Worm (Caenorhabditis elegans) whole organism, early embryonic: ENCODE data around the gene C05B5.5.

Experiments used
- B0310.2 ChIP-seq: sonication (generic microtip); optimal IDR thresholded peaks from 2 replicates; lab custom pipeline; 2016; ENCODE audit warnings: mild to moderate bottlenecking, missing genetic modification characterization, missing compliant biosample characterization
- F13C5.2 ChIP-seq: sonication (generic microtip); optimal IDR thresholded peaks from 2 replicates; lab custom pipeline; 2017; ENCODE audit warnings: mild to moderate bottlenecking, missing genetic modification characterization, inconsistent platforms, missing compliant biosample characterization
- aly-1 ChIP-seq: sonication (generic microtip); optimal IDR thresholded peaks from 2 replicates; lab custom pipeline; 2016; ENCODE audit warnings: missing genetic modification characterization, missing compliant biosample characterization
- ama-1 ChIP-seq: fragments of 150-350 bp; optimal IDR thresholded peaks from 2 replicates; lab custom pipeline; 2014
- ceh-13 ChIP-seq: fragments of 200-800 bp; sonication (Bioruptor generic); optimal IDR thresholded peaks from 2 replicates; lab custom pipeline; 2018; ENCODE audit warnings: mild to moderate bottlenecking, missing genetic modification characterization, missing compliant biosample characterization
- ceh-36 ChIP-seq: sonication (generic microtip); optimal IDR thresholded peaks from 2 replicates; lab custom pipeline; 2016; ENCODE audit warnings: missing genetic modification characterization, inconsistent platforms, missing compliant biosample characterization
- ets-7 ChIP-seq: sonication (generic microtip); optimal IDR thresholded peaks from 2 replicates; lab custom pipeline; 2016; ENCODE audit warnings: missing genotype, missing genetic modification characterization, missing compliant biosample characterization
- flt-1 ChIP-seq: fragments of 200-800 bp; sonication (Bioruptor generic); IDR thresholded peaks from 2 replicates; pipeline ENCODE4 v1.3.6; 2022; ENCODE audit warnings: missing genetic modification characterization, missing compliant biosample characterization
- hmbx-1 ChIP-seq: sonication (generic microtip); optimal IDR thresholded peaks from 2 replicates; lab custom pipeline; 2016; ENCODE audit warnings: mild to moderate bottlenecking, missing genetic modification characterization, missing compliant biosample characterization
- hmg-4 ChIP-seq: fragments of 200-800 bp; sonication (Bioruptor generic); optimal IDR thresholded peaks from 2 replicates; lab custom pipeline; 2018; ENCODE audit warnings: mild to moderate bottlenecking, missing genetic modification characterization, missing compliant biosample characterization
- hnd-1 ChIP-seq: sonication (generic microtip); optimal IDR thresholded peaks from 2 replicates; lab custom pipeline; 2016; ENCODE audit warnings: missing genetic modification characterization, missing compliant biosample characterization
- pes-1 ChIP-seq: fragments of 200-800 bp; sonication (Bioruptor generic); IDR thresholded peaks from 2 replicates; pipeline ENCODE4 v1.3.6; 2022; ENCODE audit warnings: missing genetic modification reagents, missing genetic modification characterization, missing compliant biosample characterization
- scrt-1 ChIP-seq: fragments of 200-800 bp; sonication (Bioruptor generic); IDR thresholded peaks from 2 replicates; pipeline ENCODE4 v1.3.6; 2022; ENCODE audit warnings: missing genetic modification characterization, missing compliant biosample characterization
- sea-1 ChIP-seq: fragments of 200-800 bp; sonication (Bioruptor generic); conservative IDR thresholded peaks from 2 replicates; pipeline ENCODE4 v1.3.6; 2022; ENCODE audit warnings: missing genetic modification characterization, missing compliant biosample characterization
- tbx-11 ChIP-seq: fragments of 200-800 bp; sonication (Bioruptor generic); IDR thresholded peaks from 2 replicates; pipeline ENCODE4 v1.3.6; 2022; ENCODE audit warnings: missing genetic modification characterization, missing compliant biosample characterization
- tbx-37 ChIP-seq: fragments of 200-800 bp; sonication (Bioruptor generic); conservative IDR thresholded peaks from 2 replicates; pipeline ENCODE4 v1.3.6; 2022; ENCODE audit warnings: missing genetic modification reagents, missing genetic modification characterization, missing compliant biosample characterization
- tra-4 ChIP-seq: sonication (generic microtip); optimal IDR thresholded peaks from 2 replicates; lab custom pipeline; 2017; ENCODE audit warnings: missing genetic modification characterization, missing compliant biosample characterization

Gene C05B5.5

DNA sequence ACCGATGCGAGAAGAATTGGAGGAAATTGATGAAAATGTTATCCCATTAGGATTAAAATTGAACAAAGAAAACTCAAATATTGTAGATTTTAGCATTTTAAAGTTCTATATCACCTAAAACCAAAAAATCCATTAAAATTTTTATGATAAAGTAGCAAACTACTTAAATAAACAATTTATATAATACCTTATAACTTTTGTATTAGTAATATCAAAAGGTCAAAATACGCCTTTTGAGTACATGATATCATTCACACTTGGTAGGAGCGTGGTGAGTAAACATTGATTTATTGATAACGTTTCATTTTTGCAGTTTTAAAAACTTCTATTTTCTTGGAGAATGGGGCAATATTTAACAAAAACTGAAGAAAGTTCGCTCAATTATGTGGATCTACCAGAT, at the start of gene C05B5.5:
Gene C05B5.5, plus strand, starts transcription at position 301 of the 400 bp plus-strand sequence.
- TF ChIP-seq ets-7 (tag; lab: Kevin White, UChicago) (no peak), B0310.2 (tag; lab: Kevin White, UChicago) (no peak)

- TF ChIP-seq F13C5.2 (tag; lab: Kevin White, UChicago) (no peak), ama-1 (lab: Kevin White, UChicago) (no peak), hnd-1 (tag; lab: Kevin White, UChicago) (no peak), tbx-37 (GFP tag; lab: Robert Waterston, UW) (no peak), flt-1 (GFP tag; lab: Robert Waterston, UW) (no peak), sea-1 (no peak), tra-4 (no peak), B0310.2 (tag; lab: Kevin White, UChicago) (no peak), hmbx-1 (tag; lab: Kevin White, UChicago) (no peak), pes-1 (GFP tag; lab: Robert Waterston, UW) (no peak), scrt-1 (GFP tag; lab: Robert Waterston, UW) (no peak), hmg-4 (GFP tag; lab: Kevin White, UChicago) (no peak), tbx-11 (no peak), ceh-36 (tag; lab: Kevin White, UChicago) (no peak), aly-1 (no peak), ets-7 (tag; lab: Kevin White, UChicago) (no peak)
Observed at ce11 chrIII:9951864-9952263, 49.3 kb upstream of the C05B5.5 start, which contains the start of gene K03H1.11. Gene K03H1.11 (minus strand): TSS chrIII:9951964.

- no peak for TF ChIP-seq B0310.2 (tag; lab: Kevin White, UChicago)
Observed at ce11 chrIII:9956123-9956522, 45.0 kb upstream of the C05B5.5 start, which contains the start of gene mog-1. Gene mog-1 (minus strand): TSS chrIII:9956215.

ce11 chrIII:9956665-9957401, 44.3 kb upstream of the C05B5.5 start, which contains the start of gene alx-1:
Gene alx-1 (plus strand): TSS chrIII:9957351.
- TF ChIP-seq hmbx-1 (tag; lab: Kevin White, UChicago): no peak

ce11 chrIII:9963447-9963846, 37.7 kb upstream of the C05B5.5 start:
- TF ChIP-seq pes-1 (GFP tag; lab: Robert Waterston, UW) (no peak), tbx-11 (no peak), tbx-37 (GFP tag; lab: Robert Waterston, UW) (no peak), ets-7 (tag; lab: Kevin White, UChicago) (no peak), ceh-36 (tag; lab: Kevin White, UChicago) (no peak), B0310.2 (tag; lab: Kevin White, UChicago) (no peak), aly-1 (no peak)

DNA sequence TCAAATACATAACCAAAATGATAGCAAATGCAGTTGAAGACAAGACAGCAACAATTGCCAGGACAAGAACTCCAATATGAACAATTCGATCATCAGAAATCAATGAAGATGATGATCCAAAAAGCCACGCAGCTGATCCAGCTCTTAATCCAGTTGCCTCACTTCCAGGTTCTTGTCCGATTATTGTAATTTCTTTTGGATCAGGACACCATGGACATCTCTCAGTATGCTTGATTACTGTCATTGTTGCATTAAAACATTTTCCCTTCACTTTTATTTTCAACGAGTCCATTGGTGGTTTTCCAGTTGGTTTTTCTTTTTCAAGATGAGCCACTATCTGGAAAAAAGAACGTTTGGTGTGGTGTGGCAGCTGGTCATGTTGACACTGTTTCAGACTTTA, 36.7 kb upstream of the C05B5.5 start:
- TF ChIP-seq ets-7 (tag; lab: Kevin White, UChicago) (no peak), scrt-1 (GFP tag; lab: Robert Waterston, UW) (no peak), aly-1 (no peak), hmbx-1 (tag; lab: Kevin White, UChicago) (no peak)

DNA sequence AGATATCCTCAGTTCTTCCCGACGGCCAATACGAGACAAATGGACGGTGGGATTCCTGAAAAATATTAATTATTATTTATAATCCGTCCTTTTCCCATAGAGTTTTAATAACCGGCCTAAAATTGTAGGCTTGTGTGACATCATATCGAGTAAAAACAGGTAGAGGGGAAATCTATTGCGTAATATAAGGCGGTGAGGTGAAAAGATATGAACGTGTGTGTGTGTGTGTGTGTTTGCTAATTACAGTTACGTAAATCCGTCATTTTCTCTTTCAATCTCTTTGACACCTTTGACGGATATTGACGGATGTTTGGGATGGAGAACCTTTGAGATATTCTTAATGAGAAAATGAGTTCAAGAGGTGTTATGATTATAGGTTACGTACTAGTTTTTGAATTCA, 35.7 kb upstream of the C05B5.5 start:
- TF ChIP-seq sea-1 (no peak), hnd-1 (tag; lab: Kevin White, UChicago) (no peak), pes-1 (GFP tag; lab: Robert Waterston, UW) (0 out of 2 replicates have a peak, but pooled peaks have one; percentile 15), hmbx-1 (tag; lab: Kevin White, UChicago) (no peak), ceh-36 (tag; lab: Kevin White, UChicago) (peak; percentile 58), ceh-13 (GFP tag; lab: Kevin White, UChicago) (no peak), aly-1 (no peak), scrt-1 (GFP tag; lab: Robert Waterston, UW) (no peak), ets-7 (tag; lab: Kevin White, UChicago) (no peak)

DNA sequence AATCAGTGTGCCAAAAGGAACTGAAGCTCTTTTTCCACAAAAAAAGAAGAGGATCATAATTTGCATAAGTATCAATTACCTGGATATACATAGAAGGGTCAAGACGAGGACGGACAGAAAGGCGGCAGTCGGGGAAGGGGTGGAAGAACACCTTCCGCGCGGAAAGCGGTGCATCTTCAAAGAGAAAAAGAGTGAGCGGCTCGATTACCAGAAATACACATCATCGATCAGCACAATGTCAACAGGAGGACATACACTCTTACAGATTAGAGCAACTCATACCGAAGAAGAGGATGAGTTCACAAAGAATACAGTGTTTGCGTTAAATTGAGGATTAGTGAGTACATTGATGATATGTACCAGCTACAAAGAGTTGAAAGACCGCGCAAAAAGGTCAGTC, 31.8 kb upstream of the C05B5.5 start:
- no peak for TF ChIP-seq flt-1 (GFP tag; lab: Robert Waterston, UW)
- no peak for TF ChIP-seq pes-1 (GFP tag; lab: Robert Waterston, UW)
- TF ChIP-seq scrt-1 (GFP tag; lab: Robert Waterston, UW): no peak
- TF ChIP-seq hmg-4 (GFP tag; lab: Kevin White, UChicago): peak; percentile 43
- TF ChIP-seq aly-1: no peak

DNA sequence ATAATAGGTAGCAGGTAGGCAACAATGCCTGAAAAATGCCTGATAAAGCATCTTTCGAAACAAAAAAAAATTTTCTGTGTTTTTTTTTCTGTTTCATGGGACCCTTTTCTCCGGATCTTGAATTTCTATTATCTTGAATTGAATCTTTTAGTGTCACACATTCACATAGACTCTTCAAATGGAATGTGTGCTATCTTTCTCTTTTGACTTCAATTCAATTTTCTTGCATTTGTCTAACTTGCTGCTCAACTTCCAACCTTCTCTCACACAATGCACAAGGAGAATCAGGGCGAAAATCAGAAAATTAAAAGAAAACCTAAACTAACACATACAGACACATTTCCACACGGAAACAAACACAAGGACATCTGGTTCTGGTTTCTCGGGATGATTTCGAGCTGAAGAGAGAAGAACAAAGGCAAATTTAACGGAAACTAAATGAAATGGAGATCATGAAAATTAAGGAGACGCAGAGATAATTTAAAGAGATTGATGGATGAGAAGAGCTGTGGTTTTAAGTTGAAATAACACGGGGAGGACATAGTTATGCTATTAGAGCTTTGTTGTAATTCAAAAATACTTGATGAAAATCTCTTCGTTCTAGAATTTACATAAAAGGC, 28.9 kb upstream of the C05B5.5 start:
- TF ChIP-seq F13C5.2 (tag; lab: Kevin White, UChicago) (no peak), sea-1 (no peak), ceh-13 (GFP tag; lab: Kevin White, UChicago) (no peak), ets-7 (tag; lab: Kevin White, UChicago) (no peak), B0310.2 (tag; lab: Kevin White, UChicago) (no peak), tbx-37 (GFP tag; lab: Robert Waterston, UW) (no peak), scrt-1 (GFP tag; lab: Robert Waterston, UW) (no peak), tra-4 (no peak), hmbx-1 (tag; lab: Kevin White, UChicago) (no peak), hmg-4 (GFP tag; lab: Kevin White, UChicago) (no peak), ama-1 (lab: Kevin White, UChicago) (no peak), tbx-11 (no peak)
